Fruit fly (Drosophila melanogaster) whole organism, prepupa: ENCODE results near the gene CNMa.

Experiments used
- Blimp-1 ChIP-seq: fragments of 200-800 bp; sonication (Bioruptor generic); optimal IDR thresholded peaks from 3 replicates; lab custom pipeline; 2017; ENCODE audit warnings: missing biosample characterization, missing genetic modification characterization, mild to moderate bottlenecking, moderate library complexity, missing genetic modification reagents
- CG10631 ChIP-seq: fragments of 200-800 bp; sonication (Bioruptor generic); optimal IDR thresholded peaks from 2 replicates; lab custom pipeline; 2016; ENCODE audit warnings: missing biosample characterization, missing genetic modification characterization
- CG11294 ChIP-seq: fragments of 200-800 bp; sonication (Bioruptor generic); IDR thresholded peaks from 2 replicates; pipeline ENCODE4 v1.3.6; 2022; ENCODE audit warnings: missing biosample characterization, missing genetic modification characterization
- CG11762 ChIP-seq: fragments of 200-800 bp; sonication (Bioruptor generic); optimal IDR thresholded peaks from 3 replicates; lab custom pipeline; 2016; ENCODE audit warnings: missing biosample characterization, missing genetic modification characterization; ENCODE audit not compliant: insufficient read depth
- CG15336 ChIP-seq: fragments of 200-800 bp; sonication (Bioruptor generic); IDR thresholded peaks from 2 replicates; pipeline ENCODE4 v1.3.6; 2022; ENCODE audit warnings: missing biosample characterization, missing genetic modification characterization
- CG16779 ChIP-seq: fragments of 200-800 bp; sonication (Bioruptor generic); optimal IDR thresholded peaks from 3 replicates; lab custom pipeline; 2017; ENCODE audit warnings: missing biosample characterization, mild to moderate bottlenecking, missing genetic modification characterization
- CG32006 ChIP-seq: fragments of 200-800 bp; sonication (Bioruptor generic); optimal IDR thresholded peaks from 3 replicates; lab custom pipeline; 2017; ENCODE audit warnings: missing biosample characterization, mild to moderate bottlenecking, missing genetic modification characterization
- CG34406 ChIP-seq: fragments of 200-800 bp; sonication (Bioruptor generic); optimal IDR thresholded peaks from 3 replicates; lab custom pipeline; 2016; ENCODE audit warnings: missing biosample characterization, missing genetic modification characterization
- CG3919 ChIP-seq: fragments of 200-800 bp; sonication (Bioruptor generic); optimal IDR thresholded peaks from 3 replicates; lab custom pipeline; 2016; ENCODE audit warnings: missing biosample characterization, missing genetic modification characterization
- CG4318 ChIP-seq: fragments of 200-800 bp; sonication (Bioruptor generic); optimal IDR thresholded peaks from 3 replicates; lab custom pipeline; 2017; ENCODE audit warnings: missing biosample characterization, mild to moderate bottlenecking, missing genetic modification characterization
- CG6163 ChIP-seq: fragments of 200-800 bp; sonication (Bioruptor generic); IDR thresholded peaks from 3 replicates; pipeline ENCODE4 v1.3.6; 2022; ENCODE audit warnings: missing biosample characterization, missing genetic modification characterization
- CG6276 ChIP-seq: fragments of 200-800 bp; sonication (Bioruptor generic); optimal IDR thresholded peaks from 2 replicates; lab custom pipeline; 2017; ENCODE audit warnings: missing biosample characterization, mild to moderate bottlenecking, missing genetic modification characterization
- CG6808 ChIP-seq: fragments of 200-800 bp; sonication (Bioruptor generic); optimal IDR thresholded peaks from 3 replicates; lab custom pipeline; 2017; ENCODE audit warnings: missing biosample characterization, missing genetic modification characterization, mild to moderate bottlenecking, moderate library complexity, missing genetic modification reagents
- CG6854 ChIP-seq: fragments of 200-800 bp; sonication (Bioruptor generic); optimal IDR thresholded peaks from 2 replicates; lab custom pipeline; 2017; ENCODE audit warnings: missing biosample characterization, mild to moderate bottlenecking, missing genetic modification characterization
- CG7368 ChIP-seq: fragments of 200-800 bp; sonication (Bioruptor generic); optimal IDR thresholded peaks from 3 replicates; lab custom pipeline; 2016; ENCODE audit warnings: missing biosample characterization, missing genetic modification characterization
- CG8119 ChIP-seq: fragments of 200-800 bp; sonication (Bioruptor generic); IDR thresholded peaks from 3 replicates; pipeline ENCODE4 v1.3.6; 2022; ENCODE audit warnings: missing biosample characterization, missing genetic modification characterization
- CG8319 ChIP-seq: fragments of 200-800 bp; sonication (Bioruptor generic); optimal IDR thresholded peaks from 3 replicates; lab custom pipeline; 2016; ENCODE audit warnings: missing biosample characterization, missing genetic modification characterization
- CG9139 ChIP-seq: fragments of 200-800 bp; sonication (Bioruptor generic); optimal IDR thresholded peaks from 3 replicates; lab custom pipeline; 2017; ENCODE audit warnings: missing biosample characterization, mild to moderate bottlenecking, missing genetic modification characterization
- Eip78C ChIP-seq: fragments of 200-800 bp; sonication (Bioruptor generic); peaks from one replicate; lab custom pipeline; 2016; ENCODE audit warnings: missing biosample characterization, missing genetic modification characterization
- Eip93F ChIP-seq: fragments of 200-800 bp; sonication (Bioruptor generic); optimal IDR thresholded peaks from 2 replicates; lab custom pipeline; 2016; ENCODE audit warnings: missing biosample characterization, mild to moderate bottlenecking, missing genetic modification characterization
- Ets96B ChIP-seq: fragments of 200-800 bp; optimal IDR thresholded peaks from 2 replicates; lab custom pipeline; 2019; ENCODE audit warnings: missing biosample characterization, mild to moderate bottlenecking, missing genetic modification characterization, moderate library complexity
- Gug ChIP-seq: fragments of 200-800 bp; sonication (Bioruptor generic); IDR thresholded peaks from 2 replicates; pipeline ENCODE4 v1.3.6; 2022; ENCODE audit warnings: missing biosample characterization, missing genetic modification characterization
- Hr38 ChIP-seq: sonication (Bioruptor generic); optimal IDR thresholded peaks from 2 replicates; lab custom pipeline; 2016; ENCODE audit warnings: missing biosample characterization, missing genetic modification characterization
- Hr39 ChIP-seq: fragments of 200-800 bp; sonication (Bioruptor generic); optimal IDR thresholded peaks from 2 replicates; lab custom pipeline; 2016; ENCODE audit warnings: missing biosample characterization, missing genetic modification characterization
- Hr4 ChIP-seq: fragments of 200-800 bp; sonication (Bioruptor generic); optimal IDR thresholded peaks from 3 replicates; lab custom pipeline; 2016; ENCODE audit warnings: missing biosample characterization, missing genetic modification characterization
- OdsH ChIP-seq: fragments of 200-800 bp; sonication (Bioruptor generic); optimal IDR thresholded peaks from 3 replicates; lab custom pipeline; 2016; ENCODE audit warnings: missing biosample characterization, missing genetic modification characterization
- Sox102F ChIP-seq: fragments of 200-800 bp; sonication (Bioruptor generic); optimal IDR thresholded peaks from 2 replicates; lab custom pipeline; 2016; ENCODE audit warnings: missing biosample characterization, mild to moderate bottlenecking, missing genetic modification characterization
- Sox14 ChIP-seq: fragments of 200-800 bp; sonication (Bioruptor generic); optimal IDR thresholded peaks from 3 replicates; lab custom pipeline; 2016; ENCODE audit warnings: missing biosample characterization, missing genetic modification characterization
- acj6 ChIP-seq: fragments of 200-800 bp; sonication (Bioruptor generic); optimal IDR thresholded peaks from 3 replicates; lab custom pipeline; 2016; ENCODE audit warnings: missing biosample characterization, missing genetic modification characterization
- cyc ChIP-seq: fragments of 200-800 bp; sonication (Bioruptor generic); optimal IDR thresholded peaks from 3 replicates; lab custom pipeline; 2016; ENCODE audit warnings: missing biosample characterization, missing genetic modification characterization
- dsx ChIP-seq: fragments of 200-800 bp; optimal IDR thresholded peaks from 3 replicates; lab custom pipeline; 2019; ENCODE audit warnings: missing biosample characterization, mild to moderate bottlenecking, missing genetic modification characterization, moderate library complexity; ENCODE audit not compliant: poor library complexity, severe bottlenecking
- eg ChIP-seq: fragments of 200-800 bp; sonication (Bioruptor generic); IDR thresholded peaks from 3 replicates; pipeline ENCODE4 v1.3.6; 2022; ENCODE audit warnings: missing biosample characterization, missing genetic modification characterization
- fd59A ChIP-seq: fragments of 200-800 bp; sonication (Bioruptor generic); optimal IDR thresholded peaks from 2 replicates; lab custom pipeline; 2017; ENCODE audit warnings: missing biosample characterization, mild to moderate bottlenecking, missing genetic modification characterization, missing genetic modification reagents
- fd85E ChIP-seq: fragments of 200-800 bp; sonication (Bioruptor generic); optimal IDR thresholded peaks from 3 replicates; lab custom pipeline; 2016; ENCODE audit warnings: missing biosample characterization, missing genetic modification characterization
- fkh ChIP-seq: fragments of 200-800 bp; sonication (Bioruptor generic); optimal IDR thresholded peaks from 3 replicates; lab custom pipeline; 2017; ENCODE audit warnings: missing biosample characterization, mild to moderate bottlenecking, missing genetic modification characterization, moderate library complexity
- pdm3 ChIP-seq: fragments of 200-800 bp; sonication (Bioruptor generic); optimal IDR thresholded peaks from 3 replicates; lab custom pipeline; 2016; ENCODE audit warnings: missing biosample characterization, missing genetic modification characterization
- spab ChIP-seq: fragments of 200-800 bp; sonication (Bioruptor generic); optimal IDR thresholded peaks from 2 replicates; lab custom pipeline; 2017; ENCODE audit warnings: missing biosample characterization, mild to moderate bottlenecking, missing genetic modification characterization, missing genetic modification reagents
- ss ChIP-seq, 2 experiments: fragments of 200-800 bp; sonication (Bioruptor generic); optimal IDR thresholded peaks; 2 replicates in 1 of 2; 3 replicates in 1 of 2; lab custom pipeline; 2017 to 2018; ENCODE audit warnings: mild to moderate bottlenecking in 2 of 2, missing biosample characterization in 2 of 2, missing genetic modification characterization in 2 of 2, moderate library complexity in 1 of 2
- svp ChIP-seq: fragments of 200-800 bp; sonication (Bioruptor generic); peaks from one replicate; lab custom pipeline; 2016; ENCODE audit warnings: missing biosample characterization, missing genetic modification characterization
- topi ChIP-seq: fragments of 200-800 bp; sonication (Bioruptor generic); optimal IDR thresholded peaks from 3 replicates; lab custom pipeline; 2016; ENCODE audit warnings: missing biosample characterization, missing genetic modification characterization
- vri ChIP-seq: fragments of 200-800 bp; sonication (Bioruptor generic); optimal IDR thresholded peaks from 3 replicates; lab custom pipeline; 2016; ENCODE audit warnings: missing biosample characterization, mild to moderate bottlenecking, missing genetic modification characterization

The CNMa gene

DNA sequence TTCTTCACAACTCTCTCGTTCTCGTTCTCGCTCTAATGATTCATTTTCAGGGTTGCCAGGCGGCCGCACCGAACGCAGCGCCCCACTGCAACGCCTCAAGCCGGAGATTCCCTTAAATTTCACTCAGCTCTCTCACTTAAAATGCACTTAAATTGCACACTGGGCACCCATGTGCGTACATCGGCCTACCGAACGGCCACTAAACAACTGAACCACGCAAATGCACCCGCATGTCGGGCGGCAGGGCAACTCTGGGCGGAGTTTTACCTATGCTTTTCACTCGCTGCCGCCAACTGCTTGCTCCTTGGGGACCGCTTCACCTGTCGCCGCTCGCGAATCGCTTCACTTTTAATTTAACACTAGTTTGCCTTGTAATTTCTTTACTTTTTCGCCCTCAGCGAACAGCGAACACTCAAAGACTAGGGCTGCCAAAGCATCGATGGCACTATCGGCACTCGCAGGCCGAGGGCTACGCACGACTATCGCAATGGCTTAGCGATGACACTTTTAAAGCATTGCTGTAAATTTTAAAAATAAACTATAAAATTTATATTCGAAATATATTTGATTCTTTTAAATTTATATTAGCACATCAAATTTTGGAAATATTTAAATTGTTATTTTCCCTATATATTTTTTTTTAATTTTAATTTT is 6.5 kb upstream of the CNMa start, which contains the start of gene Rap1 (continued):
- TF ChIP-seq OdsH (GFP tag; lab: Kevin White, UChicago) (peak; percentile 43), topi (GFP tag; lab: Kevin White, UChicago) (peak; percentile 37), spab (GFP tag; lab: Kevin White, UChicago) (peak; percentile 3), Sox14 (GFP tag; lab: Kevin White, UChicago) (peak; percentile 21), Eip93F (GFP tag; lab: Kevin White, UChicago) (peak; percentile 34), Eip78C (GFP tag; lab: Kevin White, UChicago) (peak; percentile 69), CG11762 (GFP tag; lab: Kevin White, UChicago) (no peak), CG32006 (GFP tag; lab: Kevin White, UChicago) (peak; percentile 48), CG6276 (GFP tag; lab: Kevin White, UChicago) (peak; percentile 29), Gug (GFP tag; lab: Robert Waterston, UW) (0 out of 2 replicates have a peak, but pooled peaks have one; percentile 9), fd85E (no peak), CG15336 (no peak), CG6163 (GFP tag; lab: Robert Waterston, UW) (peak; percentile 58; the same call in 1 of the 3 replicates), ss (GFP tag; optimal IDR thresholded peaks at IDR 0.05; lab: Kevin White, UChicago) (peak in 1 of 2 experiments; percentile 7)

DNA sequence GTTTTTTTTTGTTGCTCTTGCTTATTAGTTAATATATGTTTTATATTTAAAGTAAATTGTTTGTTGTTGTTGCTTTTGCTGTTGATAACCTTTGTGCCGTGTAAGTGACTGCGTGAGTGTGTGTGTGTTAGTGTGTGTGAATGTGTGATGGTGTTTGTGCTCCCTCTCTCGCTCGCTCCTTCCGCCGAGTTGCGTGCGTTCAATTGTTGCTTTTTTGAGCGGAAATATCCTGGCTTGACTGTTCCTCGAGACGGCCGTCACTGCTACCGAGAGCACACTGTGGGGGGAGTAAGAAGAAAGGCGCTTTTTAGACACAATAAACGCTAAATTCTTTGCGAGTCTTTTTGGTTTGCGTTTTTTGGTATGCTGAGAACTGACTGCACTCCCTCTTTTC is 6.0 kb upstream of the CNMa start:
- TF ChIP-seq CG11294: no peak
- peak; percentile 31 for TF ChIP-seq dsx (GFP tag; lab: Kevin White, UChicago)
- peak; percentile 58 for TF ChIP-seq CG6276 (GFP tag; lab: Kevin White, UChicago)
- peak; percentile 48 for TF ChIP-seq CG6808 (GFP tag; lab: Kevin White, UChicago)
- TF ChIP-seq Sox14 (GFP tag; lab: Kevin White, UChicago): peak; percentile 39
- peak; percentile 45 for TF ChIP-seq vri (GFP tag; lab: Kevin White, UChicago)
- peak; percentile 18 for TF ChIP-seq CG6854
- TF ChIP-seq Hr4 (GFP tag; lab: Kevin White, UChicago): no peak
- TF ChIP-seq ss (GFP tag; optimal IDR thresholded peaks at IDR 0.05; lab: Kevin White, UChicago): peak; percentile 69 to 77
- peak; percentile 97 for TF ChIP-seq svp (GFP tag; lab: Kevin White, UChicago)
- no peak; the same call in 1 of the 2 replicates for TF ChIP-seq CG15336
- no peak for TF ChIP-seq Gug (GFP tag; lab: Robert Waterston, UW)
- peak; percentile 52 for TF ChIP-seq CG9139 (GFP tag; lab: Kevin White, UChicago)
- peak; percentile 68 for TF ChIP-seq Eip78C (GFP tag; lab: Kevin White, UChicago)
- peak; percentile 38 for TF ChIP-seq CG16779 (tag; lab: Kevin White, UChicago)

DNA sequence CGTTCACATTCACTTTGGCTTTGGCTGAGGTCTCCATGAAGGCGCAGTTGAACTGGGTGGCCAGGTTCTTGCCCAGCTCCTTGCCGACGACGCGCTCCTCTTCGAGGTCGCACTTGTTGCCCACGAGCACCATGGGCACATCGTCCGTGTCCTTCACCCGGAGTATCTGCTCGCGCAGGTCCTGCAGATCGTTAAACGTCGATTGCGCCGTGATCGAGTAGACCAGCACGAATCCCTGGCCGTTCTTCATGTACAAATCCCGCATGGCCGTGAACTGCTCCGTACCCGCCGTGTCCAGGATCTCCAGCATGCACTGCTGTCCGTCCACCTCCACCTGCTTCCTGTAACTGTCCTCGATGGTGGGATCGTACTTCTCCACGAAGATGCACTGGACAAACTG is 5.4 kb upstream of the CNMa start:
- TF ChIP-seq pdm3 (GFP tag; lab: Kevin White, UChicago): no peak
- no peak for TF ChIP-seq fkh (GFP tag; lab: Kevin White, UChicago)
- no peak for TF ChIP-seq Sox14 (GFP tag; lab: Kevin White, UChicago)
- no peak for TF ChIP-seq Gug (GFP tag; lab: Robert Waterston, UW)
- no peak for TF ChIP-seq Ets96B
- TF ChIP-seq CG6163 (GFP tag; lab: Robert Waterston, UW): no peak
- TF ChIP-seq CG11294: no peak
- TF ChIP-seq CG7368 (GFP tag; lab: Kevin White, UChicago): no peak
- TF ChIP-seq cyc (GFP tag; lab: Kevin White, UChicago): no peak
- TF ChIP-seq Eip78C (GFP tag; lab: Kevin White, UChicago): no peak
- TF ChIP-seq vri (GFP tag; lab: Kevin White, UChicago): no peak
- TF ChIP-seq CG4318 (GFP tag; lab: Kevin White, UChicago): no peak
- no peak for TF ChIP-seq Blimp-1 (GFP tag; lab: Kevin White, UChicago)
- TF ChIP-seq OdsH (GFP tag; lab: Kevin White, UChicago): no peak
- TF ChIP-seq, all 60 proteins: peak for 0

dm6 chr3L:1859563-1859962 is 4.2 kb upstream of the CNMa start:
- peak; percentile 25 for TF ChIP-seq Ets96B
- TF ChIP-seq CG11762 (GFP tag; lab: Kevin White, UChicago): no peak
- no peak for TF ChIP-seq CG11294
- no peak for TF ChIP-seq CG8119 (GFP tag; lab: Robert Waterston, UW)
- TF ChIP-seq fd59A (GFP tag; lab: Kevin White, UChicago): no peak
- peak; percentile 6 for TF ChIP-seq CG7368 (GFP tag; lab: Kevin White, UChicago)
- TF ChIP-seq Blimp-1 (GFP tag; lab: Kevin White, UChicago): no peak
- TF ChIP-seq eg (GFP tag; lab: Robert Waterston, UW): no peak; the same call in 2 of the 3 replicates
- peak; percentile 81 for TF ChIP-seq CG6854
- peak; percentile 28 for TF ChIP-seq CG34406
- TF ChIP-seq Hr39 (GFP tag; lab: Kevin White, UChicago): no peak
- no peak for TF ChIP-seq CG4318 (GFP tag; lab: Kevin White, UChicago)
- TF ChIP-seq CG3919 (GFP tag; lab: Kevin White, UChicago): peak; percentile 70
- no peak for TF ChIP-seq CG10631 (GFP tag; lab: Kevin White, UChicago)
- no peak for TF ChIP-seq Hr38 (GFP tag; lab: Kevin White, UChicago)
- no peak for TF ChIP-seq OdsH (GFP tag; lab: Kevin White, UChicago)
- peak; percentile 88 for TF ChIP-seq Eip78C (GFP tag; lab: Kevin White, UChicago)
- peak; percentile 24 for TF ChIP-seq CG8319 (GFP tag; lab: Kevin White, UChicago)
- no peak for TF ChIP-seq CG15336
- TF ChIP-seq svp (GFP tag; lab: Kevin White, UChicago): peak; percentile 62
- peak; percentile 44 for TF ChIP-seq Sox102F (GFP tag; lab: Kevin White, UChicago)
- no peak for TF ChIP-seq acj6 (GFP tag; lab: Kevin White, UChicago)
